Fruit fly (Drosophila melanogaster) whole organism, wandering third instar larva: Measurements from ENCODE around the gene Snup.

ENCODE experiments used
- CrebA ChIP-seq: fragments of 200-800 bp; sonication (Bioruptor generic); optimal IDR thresholded peaks from 2 replicates; lab custom pipeline; 2016; ENCODE audit warnings: missing biosample characterization, mild to moderate bottlenecking, missing genetic modification characterization, borderline replicate concordance
- GATAd ChIP-seq: sonication (Bioruptor generic); optimal IDR thresholded peaks from 2 replicates; lab custom pipeline; 2016; ENCODE audit warnings: missing biosample characterization, missing genetic modification characterization
- Hr78 ChIP-seq: fragments of >200 bp; optimal IDR thresholded peaks from 2 replicates; lab custom pipeline; 2017; ENCODE audit warnings: missing biosample characterization, missing genetic modification characterization
- OdsH ChIP-seq: fragments of 200-800 bp; sonication (Bioruptor generic); optimal IDR thresholded peaks from 2 replicates; lab custom pipeline; 2016; ENCODE audit warnings: missing biosample characterization, mild to moderate bottlenecking, missing genetic modification characterization
- dsf ChIP-seq: sonication (Bioruptor generic); optimal IDR thresholded peaks from 2 replicates; lab custom pipeline; 2016; ENCODE audit warnings: missing biosample characterization, missing genetic modification characterization, borderline replicate concordance
- fru ChIP-seq: fragments of 200-800 bp; sonication (Bioruptor generic); optimal IDR thresholded peaks from 3 replicates; lab custom pipeline; 2016; ENCODE audit warnings: missing biosample characterization, mild to moderate bottlenecking, missing genetic modification characterization
- h ChIP-seq: fragments of 200-800 bp; sonication (Bioruptor generic); optimal IDR thresholded peaks from 3 replicates; lab custom pipeline; 2016; ENCODE audit warnings: missing biosample characterization, mild to moderate bottlenecking, missing genetic modification characterization
- lola ChIP-seq: fragments of >200 bp; optimal IDR thresholded peaks from 2 replicates; lab custom pipeline; 2017; ENCODE audit warnings: missing biosample characterization, missing genetic modification characterization
- pan ChIP-seq: fragments of >200 bp; optimal IDR thresholded peaks from 2 replicates; lab custom pipeline; 2017
- psq ChIP-seq: fragments of 200-800 bp; sonication (Bioruptor generic); optimal IDR thresholded peaks from 3 replicates; lab custom pipeline; 2017; ENCODE audit warnings: missing biosample characterization, mild to moderate bottlenecking, missing genetic modification characterization, moderate library complexity
- sage ChIP-seq: fragments of 200-800 bp; sonication (Bioruptor generic); optimal IDR thresholded peaks from 2 replicates; lab custom pipeline; 2016; ENCODE audit warnings: missing biosample characterization, mild to moderate bottlenecking, missing genetic modification characterization
- tai ChIP-seq: sonication (Bioruptor generic); optimal IDR thresholded peaks from 2 replicates; lab custom pipeline; 2016; ENCODE audit warnings: missing biosample characterization, missing genetic modification characterization
- woc ChIP-seq: sonication (Bioruptor generic); optimal IDR thresholded peaks from 2 replicates; lab custom pipeline; 2016; ENCODE audit warnings: missing biosample characterization, mild to moderate bottlenecking, missing genetic modification characterization

- no peak for TF ChIP-seq tai (GFP tag; lab: Kevin White, UChicago)
- no peak for TF ChIP-seq psq (GFP tag; lab: Kevin White, UChicago)
- TF ChIP-seq fru (GFP tag; lab: Kevin White, UChicago): no peak
- peak; percentile 41 for TF ChIP-seq h (GFP tag; lab: Kevin White, UChicago)
- TF ChIP-seq OdsH: no peak
- no peak for TF ChIP-seq sage (GFP tag; lab: Kevin White, UChicago)
- no peak for TF ChIP-seq dsf (GFP tag; lab: Kevin White, UChicago)
- no peak for TF ChIP-seq pan
- TF ChIP-seq lola (GFP tag; lab: Kevin White, UChicago): no peak
- no peak for TF ChIP-seq Hr78 (GFP tag; lab: Kevin White, UChicago)
- no peak for TF ChIP-seq woc
- TF ChIP-seq GATAd: no peak
- TF ChIP-seq CrebA (GFP tag; lab: Kevin White, UChicago): no peak
Measured at dm6 chr3L:2647523-2648378, 4.1 kb upstream of the Snup start, which contains the start of gene CG1246.
